Fruit fly (Drosophila melanogaster): ENCODE measurements around the gene CG9915.

Gene CG9915

dm6 chrX:16331562-16332233 lies 18.8 kb upstream of the CG9915 start (continued):
- TF ChIP-seq CG13123 (GFP tag; optimal IDR thresholded peaks at IDR 0.05) (no peak), bsh (GFP tag; optimal IDR thresholded peaks at IDR 0.05) (no peak), CG17802 (tag; optimal IDR thresholded peaks at IDR 0.05) (peak; percentile 78), lmd (GFP tag; IDR thresholded peaks at IDR 0.05) (no peak), CG14860 (GFP tag; IDR thresholded peaks at IDR 0.05; ENCODE audit: partially characterized antibody) (peak; percentile 51), prd (optimal IDR thresholded peaks at IDR 0.05) (no peak), prd (GFP tag; IDR thresholded peaks at IDR 0.05) (no peak), CG11085 (GFP tag; IDR thresholded peaks at IDR 0.05) (no peak), CG13287 (GFP tag; IDR thresholded peaks at IDR 0.05; ENCODE audit: partially characterized antibody) (peak; percentile 84), CG2129 (GFP tag; IDR thresholded peaks at IDR 0.05; ENCODE audit: partially characterized antibody) (peak; percentile 71), YL-1 (GFP tag; optimal IDR thresholded peaks at IDR 0.05) (peak; percentile 9), dimm (GFP tag; IDR thresholded peaks at IDR 0.05) (no peak), Doc3 (GFP tag; IDR thresholded peaks at IDR 0.05; ENCODE audit: partially characterized antibody) (peak; percentile 71), CG9817 (tag; optimal IDR thresholded peaks at IDR 0.05) (no peak), pb (GFP tag; optimal IDR thresholded peaks at IDR 0.05) (no peak), CG30431 (GFP tag; optimal IDR thresholded peaks at IDR 0.05) (no peak), phol (tag; optimal IDR thresholded peaks at IDR 0.05) (peak; percentile 5), fd96Cb (tag; optimal IDR thresholded peaks at IDR 0.05) (no peak), unc-4 (GFP tag; IDR thresholded peaks at IDR 0.05; ENCODE audit: partially characterized antibody) (peak; percentile 71), CG4328 (GFP tag; optimal IDR thresholded peaks at IDR 0.05) (no peak), HLHmδ (GFP tag; optimal IDR thresholded peaks at IDR 0.05) (no peak), CG1647 (GFP tag; optimal IDR thresholded peaks at IDR 0.05) (no peak), CG10147 (GFP tag; optimal IDR thresholded peaks at IDR 0.05) (no peak), crp (GFP tag; optimal IDR thresholded peaks at IDR 0.05) (peak in 1 of 2 experiments; percentile 8), Bteb2 (GFP tag; optimal IDR thresholded peaks at IDR 0.05) (no peak), knrl (GFP tag; IDR thresholded peaks at IDR 0.05; ENCODE audit: partially characterized antibody) (peak; percentile 89), Trl (optimal IDR thresholded peaks at IDR 0.05) (no peak), Trl (GFP tag; optimal IDR thresholded peaks at IDR 0.05) (no peak), CG7372 (GFP tag; IDR thresholded peaks at IDR 0.05) (no peak), trem (tag; optimal IDR thresholded peaks at IDR 0.05) (no peak), tna (GFP tag; IDR thresholded peaks at IDR 0.05; ENCODE audit: partially characterized antibody) (peak; percentile 57), CG18011 (GFP tag; optimal IDR thresholded peaks at IDR 0.05) (no peak), CG17186 (GFP tag; optimal IDR thresholded peaks at IDR 0.05) (no peak), CG4617 (GFP tag; optimal IDR thresholded peaks at IDR 0.05; ENCODE audit: borderline replicate concordance) (peak; percentile 14), HLH4C (GFP tag; IDR thresholded peaks at IDR 0.05; ENCODE audit: partially characterized antibody) (peak; percentile 68), CG12942 (GFP tag; optimal IDR thresholded peaks at IDR 0.05) (no peak), sima (GFP tag; optimal IDR thresholded peaks at IDR 0.05) (no peak), kay (GFP tag; optimal IDR thresholded peaks at IDR 0.05) (no peak), org-1 (GFP tag; optimal IDR thresholded peaks at IDR 0.05) (no peak), CG4820 (GFP tag; optimal IDR thresholded peaks at IDR 0.05) (no peak), Aef1 (GFP tag; IDR thresholded peaks at IDR 0.05) (no peak), Ets97D (GFP tag; optimal IDR thresholded peaks at IDR 0.05) (peak; percentile 19), CG2116 (GFP tag; optimal IDR thresholded peaks at IDR 0.05) (peak; percentile 53), da (GFP tag; optimal IDR thresholded peaks at IDR 0.05) (no peak), CG10321 (GFP tag; IDR thresholded peaks at IDR 0.05) (no peak), Dp (GFP tag; optimal IDR thresholded peaks at IDR 0.05) (peak; percentile 24), ci (GFP tag; IDR thresholded peaks at IDR 0.05) (no peak), CG32767 (GFP tag; IDR thresholded peaks at IDR 0.05) (no peak), CG12659 (GFP tag; optimal IDR thresholded peaks at IDR 0.05) (peak; percentile 39)

Measured in whole organism, embryonic.